Worm (Caenorhabditis elegans) whole organism, late embryonic: ENCODE results near the gene ZK250.14.

ENCODE experiments used
- C38D4.7 ChIP-seq: fragments of 200-800 bp; sonication (Bioruptor generic); optimal IDR thresholded peaks from 2 replicates; lab custom pipeline; 2018; ENCODE audit warnings: mild to moderate bottlenecking, missing genetic modification characterization, moderate library complexity, missing compliant biosample characterization
- Y22D7AL.16 ChIP-seq: sonication (generic microtip); optimal IDR thresholded peaks from 2 replicates; lab custom pipeline; 2016; ENCODE audit warnings: missing genetic modification characterization, missing compliant biosample characterization
- ama-1 ChIP-seq: fragments of 150-350 bp; optimal IDR thresholded peaks from 2 replicates; lab custom pipeline; 2014
- ceh-22 ChIP-seq: sonication (generic microtip); optimal IDR thresholded peaks from 2 replicates; lab custom pipeline; 2017; ENCODE audit warnings: missing biosample characterization, missing genetic modification characterization
- ceh-24 ChIP-seq: sonication (generic microtip); optimal IDR thresholded peaks from 2 replicates; lab custom pipeline; 2016; ENCODE audit warnings: mild to moderate bottlenecking, missing genetic modification characterization, missing compliant biosample characterization
- ceh-30 ChIP-seq: fragments of 150-350 bp; optimal IDR thresholded peaks from 2 replicates; lab custom pipeline; 2014; ENCODE audit warnings: missing biosample characterization, missing genetic modification characterization
- ceh-34 ChIP-seq: sonication (generic microtip); optimal IDR thresholded peaks from 2 replicates; lab custom pipeline; 2016; ENCODE audit warnings: mild to moderate bottlenecking, missing genetic modification characterization, missing compliant biosample characterization
- ceh-45 ChIP-seq: fragments of 200-800 bp; sonication (Bioruptor generic); IDR thresholded peaks from 2 replicates; pipeline ENCODE4 v1.3.6; 2022; ENCODE audit warnings: missing genetic modification reagents, missing genetic modification characterization, missing compliant biosample characterization
- ceh-9 ChIP-seq: sonication (generic microtip); optimal IDR thresholded peaks from 2 replicates; lab custom pipeline; 2016; ENCODE audit warnings: mild to moderate bottlenecking, missing genetic modification characterization, inconsistent platforms, missing compliant biosample characterization
- dve-1 ChIP-seq: sonication (generic microtip); optimal IDR thresholded peaks from 2 replicates; lab custom pipeline; 2017; ENCODE audit warnings: antibody characterized with exemption, mild to moderate bottlenecking, missing genetic modification characterization, missing compliant biosample characterization
- elt-4 ChIP-seq: sonication (generic microtip); optimal IDR thresholded peaks from 2 replicates; lab custom pipeline; 2016; ENCODE audit warnings: missing genetic modification characterization, missing compliant biosample characterization
- fkh-6 ChIP-seq: sonication (generic microtip); optimal IDR thresholded peaks from 2 replicates; lab custom pipeline; 2016; ENCODE audit warnings: missing genetic modification characterization, missing compliant biosample characterization
- gmeb-2 ChIP-seq: sonication (generic microtip); optimal IDR thresholded peaks from 2 replicates; lab custom pipeline; 2016; ENCODE audit warnings: missing genetic modification characterization, inconsistent platforms, missing compliant biosample characterization
- hlh-30 ChIP-seq: sonication (generic microtip); optimal IDR thresholded peaks from 2 replicates; lab custom pipeline; 2017; ENCODE audit warnings: antibody characterized with exemption, missing genetic modification characterization, missing compliant biosample characterization; ENCODE audit not compliant: insufficient read depth
- hlh-6 ChIP-seq: sonication (generic microtip); optimal IDR thresholded peaks from 2 replicates; lab custom pipeline; 2016; ENCODE audit warnings: missing genotype, missing genetic modification characterization, missing compliant biosample characterization
- hlh-8 ChIP-seq: sonication (generic microtip); optimal IDR thresholded peaks from 2 replicates; lab custom pipeline; 2016; ENCODE audit warnings: missing genotype, missing genetic modification characterization, missing compliant biosample characterization
- lin-11 ChIP-seq: fragments of 200-800 bp; sonication (Bioruptor generic); optimal IDR thresholded peaks from 2 replicates; lab custom pipeline; 2018; ENCODE audit warnings: mild to moderate bottlenecking, missing genetic modification characterization, missing compliant biosample characterization
- nfya-1 ChIP-seq: sonication (generic microtip); optimal IDR thresholded peaks from 2 replicates; lab custom pipeline; 2017; ENCODE audit warnings: missing genetic modification characterization, mild to moderate bottlenecking, missing compliant biosample characterization, antibody characterized with exemption, moderate library complexity
- nhr-11 ChIP-seq: fragments of 150-350 bp; optimal IDR thresholded peaks from 2 replicates; lab custom pipeline; 2014; ENCODE audit warnings: missing biosample characterization, missing genetic modification characterization
- npax-4 ChIP-seq: sonication (generic microtip); optimal IDR thresholded peaks from 2 replicates; lab custom pipeline; 2016; ENCODE audit warnings: missing genetic modification characterization, missing compliant biosample characterization
- odd-2 ChIP-seq: sonication (generic microtip); optimal IDR thresholded peaks from 2 replicates; lab custom pipeline; 2017; ENCODE audit warnings: antibody characterized with exemption, mild to moderate bottlenecking, missing genetic modification characterization, missing compliant biosample characterization
- pag-3 ChIP-seq: sonication (generic microtip); optimal IDR thresholded peaks from 2 replicates; lab custom pipeline; 2016; ENCODE audit warnings: missing compliant biosample characterization, missing genetic modification characterization, borderline replicate concordance
- pat-9 ChIP-seq: fragments of 200-800 bp; sonication (Bioruptor generic); optimal IDR thresholded peaks from 2 replicates; lab custom pipeline; 2018; ENCODE audit warnings: mild to moderate bottlenecking, missing genetic modification characterization, moderate library complexity, missing compliant biosample characterization
- pax-1 ChIP-seq: fragments of 150-350 bp; optimal IDR thresholded peaks from 2 replicates; lab custom pipeline; 2014; ENCODE audit warnings: missing biosample characterization, missing genetic modification characterization
- pqm-1 ChIP-seq: sonication (generic microtip); optimal IDR thresholded peaks from 2 replicates; lab custom pipeline; 2016; ENCODE audit warnings: missing genetic modification characterization, missing compliant biosample characterization
- pros-1 ChIP-seq: fragments of 150-350 bp; optimal IDR thresholded peaks from 2 replicates; lab custom pipeline; 2014; ENCODE audit warnings: missing biosample characterization, missing genetic modification reagents, missing genetic modification characterization
- sox-2 ChIP-seq: fragments of 200-800 bp; sonication (Bioruptor generic); IDR thresholded peaks from 2 replicates; pipeline ENCODE4 v1.3.6; 2022; ENCODE audit warnings: missing genetic modification reagents, missing genetic modification characterization, missing compliant biosample characterization
- ttx-3 ChIP-seq: sonication (generic microtip); optimal IDR thresholded peaks from 2 replicates; lab custom pipeline; 2016; ENCODE audit warnings: missing genetic modification reagents, missing genetic modification characterization, missing compliant biosample characterization

Gene ZK250.14

DNA sequence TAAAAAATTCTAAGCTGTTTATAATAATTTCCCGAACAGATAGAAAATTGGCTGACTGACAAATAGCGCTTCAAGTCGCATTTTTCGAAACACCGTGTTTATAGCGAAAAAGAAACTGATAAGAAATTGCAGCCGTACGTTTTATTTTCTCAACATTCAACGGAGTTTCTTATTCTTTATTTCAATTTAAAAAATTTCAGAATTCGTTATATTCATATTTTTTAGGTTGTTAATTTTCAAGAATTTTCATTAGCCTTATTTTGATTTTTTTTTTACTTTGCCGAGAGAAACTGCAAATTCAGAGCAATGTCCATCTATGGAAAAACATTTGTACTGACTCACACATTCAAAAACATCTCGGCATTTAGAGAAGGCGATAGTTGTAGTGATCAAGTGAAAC lies 47.1 kb downstream of the ZK250.14 start, which contains the start of gene C46F9.6:
Gene C46F9.6, plus strand, starts transcription at position 301 of the 400 bp plus-strand sequence.
- TF ChIP-seq pqm-1 (tag; lab: Kevin White, UChicago): no peak
- no peak for TF ChIP-seq ceh-22 (tag; lab: Kevin White, UChicago)
- no peak for TF ChIP-seq hlh-30
- no peak for TF ChIP-seq ceh-30 (tag; lab: Kevin White, UChicago)
- TF ChIP-seq pag-3 (tag; lab: Kevin White, UChicago): no peak
- TF ChIP-seq fkh-6 (tag; lab: Kevin White, UChicago): no peak
- TF ChIP-seq npax-4 (tag; lab: Kevin White, UChicago): no peak
- TF ChIP-seq dve-1 (tag; lab: Kevin White, UChicago): no peak
- TF ChIP-seq sox-2 (GFP tag; lab: Robert Waterston, UW): no peak
- no peak for TF ChIP-seq Y22D7AL.16
- TF ChIP-seq ttx-3 (tag; lab: Kevin White, UChicago): no peak
- TF ChIP-seq gmeb-2 (tag; lab: Kevin White, UChicago): no peak
- TF ChIP-seq pros-1 (tag; lab: Kevin White, UChicago): no peak
- TF ChIP-seq ceh-24 (tag; lab: Kevin White, UChicago): no peak
- no peak for TF ChIP-seq odd-2
- no peak for TF ChIP-seq ceh-9 (tag; lab: Kevin White, UChicago)

DNA sequence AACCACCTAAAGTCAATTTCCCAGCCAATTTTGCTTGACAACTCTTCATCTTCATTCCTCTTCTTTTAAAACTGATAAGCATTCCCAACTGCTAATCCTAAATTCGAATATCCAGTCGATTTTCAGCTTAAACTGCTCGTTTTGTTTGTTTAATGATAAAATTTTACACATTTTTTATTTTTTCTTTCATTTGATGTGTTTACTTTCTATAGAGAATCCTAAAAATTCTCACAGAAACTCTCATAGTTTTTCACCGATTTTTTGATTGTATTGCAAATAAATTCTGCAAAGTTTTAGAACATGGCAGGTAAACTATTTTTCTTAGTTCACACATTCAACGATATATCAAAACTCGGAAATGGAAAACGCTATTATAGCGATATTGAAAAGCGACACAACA lies 49.2 kb downstream of the ZK250.14 start, which contains the start of gene math-25:
Gene math-25, plus strand, starts transcription at position 301 of the 400 bp plus-strand sequence.
- TF ChIP-seq ceh-34 (tag; lab: Kevin White, UChicago) (no peak), pag-3 (tag; lab: Kevin White, UChicago) (no peak), ama-1 (lab: Kevin White, UChicago) (no peak), sox-2 (GFP tag; lab: Robert Waterston, UW) (no peak), pqm-1 (tag; lab: Kevin White, UChicago) (no peak), hlh-8 (no peak), pax-1 (tag; lab: Kevin White, UChicago) (no peak), nfya-1 (tag; lab: Kevin White, UChicago) (no peak), ceh-45 (GFP tag; lab: Robert Waterston, UW) (no peak), elt-4 (tag; lab: Kevin White, UChicago) (no peak), pros-1 (tag; lab: Kevin White, UChicago) (no peak), pat-9 (tag; lab: Kevin White, UChicago) (no peak), ttx-3 (tag; lab: Kevin White, UChicago) (no peak), lin-11 (tag; lab: Kevin White, UChicago) (no peak), nhr-11 (tag; lab: Kevin White, UChicago) (no peak)

DNA sequence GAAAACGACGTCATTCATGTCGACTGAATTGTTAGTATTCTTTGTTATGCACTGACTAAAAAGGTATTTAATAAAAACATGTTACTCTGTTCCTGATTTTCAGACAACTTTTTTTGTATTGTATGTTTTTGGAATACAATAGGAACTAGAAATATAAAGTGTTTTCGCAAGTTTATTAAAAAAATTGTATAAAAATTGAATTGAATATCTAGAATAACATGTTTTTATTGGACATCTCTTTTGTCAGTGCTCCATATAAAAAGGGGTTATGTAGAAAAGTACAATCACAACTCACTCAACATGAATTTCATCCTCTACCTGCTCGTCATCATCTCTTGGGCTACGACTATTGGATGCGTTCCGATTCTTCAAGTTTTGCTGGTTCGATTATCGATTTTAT lies 49.7 kb downstream of the ZK250.14 start, which contains the start of gene C46F9.5:
Gene C46F9.5, plus strand, starts transcription at position 301 of the 400 bp plus-strand sequence.
- TF ChIP-seq C38D4.7 (GFP tag; lab: Kevin White, UChicago): no peak
- no peak for TF ChIP-seq hlh-6 (tag; lab: Kevin White, UChicago)
